Worm (Caenorhabditis elegans) whole organism, midembryonic: ENCODE results near the gene C02F5.2.

Source experiments
- cog-1 ChIP-seq: sonication (generic microtip); optimal IDR thresholded peaks from 2 replicates; lab custom pipeline; 2016; ENCODE audit warnings: missing genetic modification characterization, missing compliant biosample characterization
- tab-1 ChIP-seq: fragments of 200-800 bp; sonication (Bioruptor generic); IDR thresholded peaks from 2 replicates; pipeline ENCODE4 v1.3.6; 2022; ENCODE audit warnings: missing genetic modification characterization, missing compliant biosample characterization

- no peak for TF ChIP-seq cog-1
- no peak for TF ChIP-seq tab-1 (GFP tag; lab: Robert Waterston, UW)
Measured at ce11 chrIII:8283525-8283924, 34.1 kb downstream of the C02F5.2 start.
